Worm (Caenorhabditis elegans) whole organism, midembryonic: ENCODE measurements around the gene Y67D8B.2.

Experiments
- T22C8.4 ChIP-seq: fragments of 200-800 bp; sonication (Bioruptor generic); IDR thresholded peaks from 2 replicates; pipeline ENCODE4 v1.3.6; 2022; ENCODE audit warnings: missing genetic modification characterization, missing compliant biosample characterization
- cog-1 ChIP-seq: sonication (generic microtip); optimal IDR thresholded peaks from 2 replicates; lab custom pipeline; 2016; ENCODE audit warnings: missing genetic modification characterization, missing compliant biosample characterization
- flt-1 ChIP-seq: fragments of 200-800 bp; sonication (Bioruptor generic); IDR thresholded peaks from 2 replicates; pipeline ENCODE4 v1.3.6; 2022; ENCODE audit warnings: missing genetic modification characterization, missing compliant biosample characterization
- klf-2 ChIP-seq: fragments of 200-800 bp; sonication (Bioruptor generic); conservative IDR thresholded peaks from 2 replicates; pipeline ENCODE4 v1.3.6; 2022; ENCODE audit warnings: missing genetic modification reagents, missing genetic modification characterization, missing compliant biosample characterization
- med-1 ChIP-seq: sonication (generic microtip); optimal IDR thresholded peaks from 2 replicates; lab custom pipeline; 2017; ENCODE audit warnings: missing genetic modification characterization, mild to moderate bottlenecking, missing compliant biosample characterization, antibody characterized with exemption, missing genetic modification reagents; ENCODE audit not compliant: insufficient read depth
- ref-1 ChIP-seq: fragments of 200-800 bp; sonication (Bioruptor generic); conservative IDR thresholded peaks from 2 replicates; pipeline ENCODE4 v1.3.6; 2022; ENCODE audit warnings: missing genetic modification reagents, missing genetic modification characterization, missing compliant biosample characterization
- tab-1 ChIP-seq: fragments of 200-800 bp; sonication (Bioruptor generic); IDR thresholded peaks from 2 replicates; pipeline ENCODE4 v1.3.6; 2022; ENCODE audit warnings: missing genetic modification characterization, missing compliant biosample characterization
- ztf-23 ChIP-seq: fragments of 200-800 bp; sonication (Bioruptor generic); IDR thresholded peaks from 2 replicates; pipeline ENCODE4 v1.3.6; 2022; ENCODE audit warnings: missing genetic modification reagents, missing genetic modification characterization, missing compliant biosample characterization
- ztf-29 ChIP-seq: fragments of 200-800 bp; sonication (Bioruptor generic); IDR thresholded peaks from 2 replicates; pipeline ENCODE4 v1.3.6; 2022; ENCODE audit warnings: missing genetic modification reagents, missing genetic modification characterization, missing compliant biosample characterization

The Y67D8B.2 gene

ce11 chrIV:3191466-3191865, at the start of gene Y67D8B.2:
Y67D8B.2 (minus strand) TSS chrIV:3191566.
- TF ChIP-seq flt-1 (GFP tag; lab: Robert Waterston, UW), result no peak
- TF ChIP-seq ztf-23 (GFP tag; lab: Robert Waterston, UW), result no peak
- TF ChIP-seq klf-2 (GFP tag; lab: Robert Waterston, UW), result no peak
- TF ChIP-seq T22C8.4, result no peak
- no peak for TF ChIP-seq tab-1 (GFP tag; lab: Robert Waterston, UW)

DNA sequence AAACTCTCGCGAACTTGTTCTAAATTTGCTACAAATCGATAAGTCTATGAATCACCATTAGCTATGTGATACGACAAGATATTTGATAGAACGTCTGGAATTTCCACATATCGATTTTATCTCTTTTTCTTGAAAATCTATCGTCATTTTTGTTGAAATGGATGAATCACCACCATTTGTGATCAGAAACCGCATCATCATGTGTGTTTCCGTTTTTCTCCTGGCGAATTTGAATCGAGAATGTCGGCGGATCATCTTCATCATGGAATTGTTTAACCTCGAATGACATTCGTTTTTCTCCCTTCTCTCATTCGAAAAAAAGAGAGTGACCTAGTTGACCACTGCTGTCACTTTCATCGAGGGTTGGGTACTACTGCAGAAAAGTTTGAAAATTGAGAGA, 42.9 kb upstream of the Y67D8B.2 start:
- TF ChIP-seq T22C8.4 (no peak), tab-1 (GFP tag; lab: Robert Waterston, UW) (no peak), ztf-23 (GFP tag; lab: Robert Waterston, UW) (no peak), klf-2 (GFP tag; lab: Robert Waterston, UW) (no peak), cog-1 (tag; lab: Kevin White, UChicago) (no peak), ref-1 (GFP tag; lab: Robert Waterston, UW) (no peak), flt-1 (GFP tag; lab: Robert Waterston, UW) (no peak), ztf-29 (no peak), med-1 (GFP tag; lab: Kevin White, UChicago) (no peak)

DNA sequence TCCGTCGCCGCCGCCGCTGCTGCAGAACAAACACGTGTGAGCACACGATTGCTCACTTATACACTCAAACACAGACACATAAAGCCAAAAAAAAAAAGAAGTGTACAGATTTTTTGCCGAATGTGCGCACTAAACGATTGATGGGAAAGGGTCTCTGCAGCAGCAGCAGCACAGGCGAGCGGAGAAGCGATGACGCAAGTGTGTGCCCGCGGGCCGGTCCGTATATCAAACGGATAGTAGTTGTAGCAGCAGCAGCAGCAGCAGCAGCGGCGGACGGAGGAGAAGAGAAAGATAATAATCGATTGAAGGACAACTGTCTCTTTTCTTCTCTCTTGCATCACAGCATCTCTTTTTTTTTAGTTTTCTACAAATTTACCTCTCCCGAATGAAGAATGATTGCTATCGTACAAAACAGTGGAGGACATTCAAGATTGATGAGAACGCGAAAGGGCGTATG, 42.1 kb upstream of the Y67D8B.2 start:
- TF ChIP-seq tab-1 (GFP tag; lab: Robert Waterston, UW) (no peak), cog-1 (tag; lab: Kevin White, UChicago) (no peak), ztf-23 (GFP tag; lab: Robert Waterston, UW) (no peak), flt-1 (GFP tag; lab: Robert Waterston, UW) (0 out of 2 replicates have a peak, but pooled peaks have one; percentile 3), ztf-29 (peak; percentile 36; the same call in 1 of the 2 replicates), ref-1 (GFP tag; lab: Robert Waterston, UW) (no peak)

- TF ChIP-seq ztf-23 (GFP tag; lab: Robert Waterston, UW) (no peak; the same call in 1 of the 2 replicates), tab-1 (GFP tag; lab: Robert Waterston, UW) (peak; percentile 55; the same call in 1 of the 2 replicates), flt-1 (GFP tag; lab: Robert Waterston, UW) (peak; percentile 89), med-1 (GFP tag; lab: Kevin White, UChicago) (peak; percentile 19), cog-1 (tag; lab: Kevin White, UChicago) (peak; percentile 28), ref-1 (GFP tag; lab: Robert Waterston, UW) (peak; percentile 53)
Measured at ce11 chrIV:3232694-3233372, 41.5 kb upstream of the Y67D8B.2 start.

- no peak for TF ChIP-seq flt-1 (GFP tag; lab: Robert Waterston, UW)
- TF ChIP-seq cog-1 (tag; lab: Kevin White, UChicago), result peak; percentile 44
Measured at ce11 chrIV:3231644-3232043, 40.3 kb upstream of the Y67D8B.2 start.

DNA sequence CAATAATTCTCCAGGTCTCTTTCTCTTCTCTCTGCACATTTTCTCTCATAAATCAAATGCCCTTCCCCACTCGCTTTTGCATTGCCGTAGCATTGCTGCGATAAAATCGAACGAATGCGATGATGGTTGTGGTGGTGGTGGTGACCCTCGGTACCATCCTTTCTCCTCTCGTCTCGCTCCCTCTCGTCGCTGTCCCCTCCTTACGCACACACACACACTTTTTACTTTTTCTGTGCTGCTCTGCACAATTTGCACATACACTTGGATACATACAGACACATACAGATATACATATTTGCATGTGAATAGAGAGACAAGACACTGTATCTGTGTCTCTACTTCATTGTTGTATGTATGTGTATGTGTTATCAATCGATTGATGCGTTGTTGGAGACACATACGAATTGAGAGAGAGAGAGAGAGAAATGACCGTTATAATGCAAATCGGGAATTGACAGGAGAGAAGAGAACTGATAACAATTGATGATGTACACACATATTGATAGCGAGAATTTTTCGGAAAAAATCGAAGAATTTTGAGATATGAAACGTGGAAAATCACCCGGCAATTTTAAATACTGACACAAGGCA, 36.3 kb upstream of the Y67D8B.2 start:
- TF ChIP-seq flt-1 (GFP tag; lab: Robert Waterston, UW) (peak; percentile 56; the same call in 1 of the 2 replicates), ztf-23 (GFP tag; lab: Robert Waterston, UW) (no peak), cog-1 (tag; lab: Kevin White, UChicago) (peak; percentile 75), ztf-29 (no peak), tab-1 (GFP tag; lab: Robert Waterston, UW) (no peak)

DNA sequence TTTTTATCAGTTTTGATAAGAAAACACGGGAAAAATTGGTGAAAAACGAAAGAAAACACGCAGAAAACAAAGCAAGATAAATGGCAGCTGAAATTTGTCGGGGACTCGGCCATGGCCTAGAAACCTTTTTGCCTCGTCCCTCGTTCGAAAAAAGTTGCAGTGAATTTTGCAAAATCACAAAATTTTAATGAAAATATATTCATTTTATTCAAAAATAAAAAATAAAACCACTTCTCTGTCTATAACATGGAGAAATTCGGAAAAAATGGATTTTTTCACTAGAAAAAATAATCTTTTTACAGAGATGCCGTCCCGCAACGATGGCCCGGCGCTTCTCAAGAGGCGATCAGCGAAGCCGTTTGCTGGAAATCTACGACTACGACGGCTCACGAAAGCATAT, 30.8 kb upstream of the Y67D8B.2 start, which contains the start of gene Y67D8A.2:
Gene Y67D8A.2, plus strand, starts transcription at position 301 of the 400 bp plus-strand sequence.
- TF ChIP-seq ref-1 (GFP tag; lab: Robert Waterston, UW) (no peak), klf-2 (GFP tag; lab: Robert Waterston, UW) (no peak)

DNA sequence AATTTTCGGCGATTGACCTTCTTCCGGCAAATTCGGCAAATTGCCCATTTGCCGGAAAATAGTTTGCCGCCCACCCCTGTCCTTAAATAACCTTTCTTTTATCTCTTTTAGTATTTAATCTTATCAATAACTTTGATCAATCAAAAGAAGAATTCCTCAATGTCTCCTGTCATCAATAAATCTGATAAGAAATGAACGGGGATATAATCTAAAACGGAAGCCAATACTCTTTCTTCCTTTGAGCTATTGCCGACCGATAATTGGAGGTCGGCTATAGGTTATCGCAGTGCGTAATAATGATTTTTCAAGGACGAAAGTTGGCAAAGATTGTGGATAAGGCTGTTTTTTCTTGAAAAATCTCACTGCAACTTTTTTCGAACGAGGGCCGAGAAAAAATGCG, 29.8 kb upstream of the Y67D8B.2 start:
- no peak for TF ChIP-seq med-1 (GFP tag; lab: Kevin White, UChicago)
- no peak for TF ChIP-seq ref-1 (GFP tag; lab: Robert Waterston, UW)

DNA sequence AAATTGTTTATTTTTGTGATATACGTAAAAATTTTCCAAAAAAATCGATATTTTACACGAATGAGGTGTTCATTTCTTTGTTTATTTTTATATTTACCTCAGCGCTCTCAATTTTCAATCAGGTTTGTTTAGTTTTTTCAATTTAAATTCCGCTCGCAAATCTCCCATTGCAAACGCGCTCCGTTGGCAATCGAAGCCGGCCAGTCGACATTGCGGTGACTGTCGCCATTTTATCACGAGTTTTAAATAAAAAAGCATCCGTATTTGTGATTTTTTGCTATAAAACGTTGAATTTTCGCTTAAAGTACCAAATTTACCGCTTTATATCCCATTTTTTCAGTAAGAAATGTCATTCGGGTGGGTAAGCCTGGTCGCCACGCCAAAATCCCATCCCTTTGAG, 22.1 kb upstream of the Y67D8B.2 start, which contains the start of gene slmp-1:
Gene slmp-1, plus strand, starts transcription at position 335 of the 400 bp plus-strand sequence.
- no peak for TF ChIP-seq med-1 (GFP tag; lab: Kevin White, UChicago)
- no peak for TF ChIP-seq ref-1 (GFP tag; lab: Robert Waterston, UW)
- no peak for TF ChIP-seq ztf-23 (GFP tag; lab: Robert Waterston, UW)
- no peak for TF ChIP-seq T22C8.4
- TF ChIP-seq tab-1 (GFP tag; lab: Robert Waterston, UW), result no peak
- no peak for TF ChIP-seq ztf-29
- TF ChIP-seq cog-1 (tag; lab: Kevin White, UChicago), result no peak
- no peak for TF ChIP-seq klf-2 (GFP tag; lab: Robert Waterston, UW)
- no peak for TF ChIP-seq flt-1 (GFP tag; lab: Robert Waterston, UW)

DNA sequence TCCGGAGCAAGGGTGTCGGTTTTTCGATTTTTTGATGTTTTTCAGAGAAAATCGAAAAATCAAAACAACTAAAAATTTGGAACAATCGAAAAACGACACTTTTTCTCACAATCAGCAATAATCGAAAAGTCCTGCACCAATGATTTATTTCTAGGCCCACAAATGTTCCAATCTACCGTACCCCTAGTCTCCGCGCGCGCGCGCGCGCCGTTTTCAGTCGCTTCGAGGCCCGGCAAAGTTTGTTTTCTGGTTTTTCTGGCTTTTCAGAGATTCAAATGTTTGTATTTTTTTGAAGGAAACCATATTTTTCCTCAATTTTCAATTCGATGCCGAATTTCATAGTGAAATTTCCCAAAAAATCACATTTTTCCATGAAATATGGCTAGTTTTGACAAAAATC, 20.6 kb upstream of the Y67D8B.2 start:
- no peak for TF ChIP-seq ztf-29
- no peak for TF ChIP-seq flt-1 (GFP tag; lab: Robert Waterston, UW)
- TF ChIP-seq ref-1 (GFP tag; lab: Robert Waterston, UW), result no peak
- TF ChIP-seq cog-1 (tag; lab: Kevin White, UChicago), result no peak
- no peak for TF ChIP-seq ztf-23 (GFP tag; lab: Robert Waterston, UW)
- TF ChIP-seq T22C8.4, result no peak
- no peak for TF ChIP-seq med-1 (GFP tag; lab: Kevin White, UChicago)
- TF ChIP-seq klf-2 (GFP tag; lab: Robert Waterston, UW), result no peak
- TF ChIP-seq tab-1 (GFP tag; lab: Robert Waterston, UW), result no peak
